Fruit fly (Drosophila melanogaster) whole organism, wandering third instar larva: Measurements from ENCODE around the gene sif.

Experiments used
- Mio ChIP-seq: sonication (Bioruptor generic); optimal IDR thresholded peaks from 2 replicates; lab custom pipeline; 2016; ENCODE audit warnings: missing biosample characterization, missing genetic modification characterization
- h ChIP-seq: fragments of 200-800 bp; sonication (Bioruptor generic); optimal IDR thresholded peaks from 3 replicates; lab custom pipeline; 2016; ENCODE audit warnings: missing biosample characterization, mild to moderate bottlenecking, missing genetic modification characterization

DNA sequence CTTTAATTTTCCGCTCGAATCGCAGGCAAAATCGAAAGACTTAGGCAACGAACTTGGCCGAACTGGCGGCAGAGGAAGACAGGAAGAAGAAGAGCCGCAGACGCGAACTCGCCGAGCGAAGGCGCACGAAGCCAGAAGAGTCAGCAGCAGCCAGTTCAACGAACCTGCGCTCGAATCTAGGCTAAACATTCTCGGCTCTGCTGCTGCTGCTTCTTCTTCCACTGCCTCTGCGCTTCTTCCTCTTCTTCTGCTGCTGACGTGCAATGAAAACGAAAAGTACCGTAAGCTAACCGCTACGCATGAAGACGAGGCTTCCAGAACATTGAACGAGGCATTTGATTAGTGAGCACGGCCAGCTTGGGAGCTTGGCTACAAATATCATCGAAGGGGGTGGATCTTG lies 41.2 kb upstream of the sif start:
- TF ChIP-seq Mio (GFP tag; lab: Kevin White, UChicago) (no peak), h (GFP tag; lab: Kevin White, UChicago) (no peak)
